Worm (Caenorhabditis elegans) whole organism, L1 larva: ENCODE data around the gene K11D12.13.

ENCODE experiments used
- ama-1 ChIP-seq: fragments of 150-350 bp; optimal IDR thresholded peaks from 2 replicates; lab custom pipeline; 2014
- ceh-63 ChIP-seq: fragments of 200-800 bp; sonication (Bioruptor generic); optimal IDR thresholded peaks from 2 replicates; lab custom pipeline; 2018; ENCODE audit warnings: mild to moderate bottlenecking, missing genetic modification characterization, missing compliant biosample characterization
- ces-1 ChIP-seq: fragments of 150-350 bp; optimal IDR thresholded peaks from 2 replicates; lab custom pipeline; 2014; ENCODE audit warnings: missing biosample characterization, missing genetic modification reagents, missing genetic modification characterization
- jun-1 ChIP-seq: fragments of 150-350 bp; optimal IDR thresholded peaks from 2 replicates; lab custom pipeline; 2014; ENCODE audit warnings: missing biosample characterization, missing genetic modification reagents, missing genetic modification characterization
- lin-39 ChIP-seq: fragments of 150-350 bp; optimal IDR thresholded peaks from 2 replicates; lab custom pipeline; 2014; ENCODE audit warnings: missing biosample characterization, missing genetic modification reagents, missing genetic modification characterization
- lsy-2 ChIP-seq, 2 experiments: fragments of 150-350 bp; optimal IDR thresholded peaks; 2 replicates each; lab custom pipeline; 2014; ENCODE audit warnings: missing biosample characterization in 2 of 2, missing genetic modification characterization in 2 of 2
- nhr-11 ChIP-seq: fragments of 150-350 bp; optimal IDR thresholded peaks from 2 replicates; lab custom pipeline; 2014; ENCODE audit warnings: missing biosample characterization, missing genetic modification characterization
- nhr-12 ChIP-seq: sonication (generic microtip); optimal IDR thresholded peaks from 2 replicates; lab custom pipeline; 2017; ENCODE audit warnings: missing biosample characterization, missing genetic modification characterization
- pqm-1 ChIP-seq: sonication (generic microtip); optimal IDR thresholded peaks from 3 replicates; lab custom pipeline; 2017; ENCODE audit warnings: missing biosample characterization, missing genetic modification characterization
- sox-4 ChIP-seq: sonication (generic microtip); optimal IDR thresholded peaks from 2 replicates; lab custom pipeline; 2016; ENCODE audit warnings: missing genetic modification characterization, missing compliant biosample characterization
- tbx-2 ChIP-seq: sonication (generic microtip); optimal IDR thresholded peaks from 2 replicates; lab custom pipeline; 2016; ENCODE audit warnings: missing genetic modification characterization, missing compliant biosample characterization
- unc-62 ChIP-seq: fragments of 150-350 bp; optimal IDR thresholded peaks from 2 replicates; lab custom pipeline; 2014; ENCODE audit warnings: missing biosample characterization, missing genetic modification reagents, missing genetic modification characterization
- unc-86 ChIP-seq: sonication (generic microtip); optimal IDR thresholded peaks from 2 replicates; lab custom pipeline; 2016; ENCODE audit warnings: missing genetic modification characterization, missing compliant biosample characterization

DNA sequence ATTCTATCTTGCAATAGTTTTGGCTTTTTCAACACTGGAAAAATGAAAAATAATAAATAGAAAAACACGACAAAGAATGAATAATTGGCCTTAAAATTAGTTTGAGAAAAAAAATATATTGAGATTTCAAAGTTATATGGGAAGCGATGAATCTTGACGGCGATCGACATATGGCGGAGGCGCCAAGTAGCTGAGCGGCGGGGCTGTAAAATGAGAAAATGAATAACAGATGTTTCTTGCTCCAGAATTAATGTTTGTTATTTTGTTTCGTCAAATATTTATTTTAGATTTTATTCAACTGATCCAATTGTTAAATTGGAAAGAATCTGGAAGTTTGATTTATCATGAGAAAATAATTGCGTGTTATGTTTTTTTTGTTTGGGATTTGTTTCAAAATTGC lies 6.4 kb downstream of the K11D12.13 start, which contains the start of gene K11D12.11:
- no peak for TF ChIP-seq pqm-1
- TF ChIP-seq nhr-12 (tag; lab: Kevin White, UChicago), result no peak
- no peak for TF ChIP-seq nhr-11
- no peak for TF ChIP-seq ama-1 (lab: Kevin White, UChicago)
- TF ChIP-seq unc-86 (tag; lab: Kevin White, UChicago), result no peak
- TF ChIP-seq ces-1 (GFP tag; lab: Kevin White, UChicago), result no peak
- TF ChIP-seq ceh-63, result no peak
- no peak for TF ChIP-seq unc-62 (GFP tag; lab: Kevin White, UChicago)
- no peak for TF ChIP-seq sox-4 (tag; lab: Kevin White, UChicago)
- no peak for TF ChIP-seq lsy-2 (tag; optimal IDR thresholded peaks at IDR 0.05; lab: Kevin White, UChicago)
- no peak for TF ChIP-seq jun-1 (tag; lab: Kevin White, UChicago)
- TF ChIP-seq tbx-2 (tag; lab: Kevin White, UChicago), result no peak
- TF ChIP-seq lin-39 (tag; lab: Kevin White, UChicago), result no peak
